Worm (Caenorhabditis elegans) whole organism, L3 larva: Measurements from ENCODE around the gene str-78.

Source experiments
- R02D3.7 ChIP-seq: fragments of 150-350 bp; optimal IDR thresholded peaks from 2 replicates; lab custom pipeline; 2014; ENCODE audit warnings: missing biosample characterization, missing genetic modification characterization
- ZK546.5 ChIP-seq: sonication (generic microtip); optimal IDR thresholded peaks from 2 replicates; lab custom pipeline; 2017; ENCODE audit warnings: missing biosample characterization, missing genetic modification characterization
- aly-2 ChIP-seq: fragments of 150-350 bp; optimal IDR thresholded peaks from 2 replicates; lab custom pipeline; 2014; ENCODE audit warnings: missing biosample characterization, missing genetic modification characterization
- ama-1 ChIP-seq: fragments of 150-350 bp; optimal IDR thresholded peaks from 2 replicates; lab custom pipeline; 2018
- ceh-16 ChIP-seq: sonication (generic microtip); optimal IDR thresholded peaks from 2 replicates; lab custom pipeline; 2017; ENCODE audit warnings: missing biosample characterization, missing genetic modification characterization
- ceh-28 ChIP-seq: fragments of 150-350 bp; optimal IDR thresholded peaks from 2 replicates; lab custom pipeline; 2014; ENCODE audit warnings: missing biosample characterization, missing genetic modification reagents, missing genetic modification characterization
- ceh-82 ChIP-seq: fragments of 150-350 bp; optimal IDR thresholded peaks from 2 replicates; lab custom pipeline; 2014; ENCODE audit warnings: missing biosample characterization, missing genetic modification characterization
- ceh-9 ChIP-seq: sonication (generic microtip); optimal IDR thresholded peaks from 2 replicates; lab custom pipeline; 2018; ENCODE audit warnings: missing biosample characterization, missing genetic modification characterization
- daf-12 ChIP-seq: fragments of 150-350 bp; optimal IDR thresholded peaks from 2 replicates; lab custom pipeline; 2014; ENCODE audit warnings: missing biosample characterization, missing genetic modification reagents, missing genetic modification characterization
- egl-27 ChIP-seq: sonication (generic microtip); optimal IDR thresholded peaks from 4 replicates; lab custom pipeline; 2017; ENCODE audit warnings: missing biosample characterization, missing genetic modification reagents, missing genetic modification characterization
- egl-5 ChIP-seq: fragments of 150-350 bp; optimal IDR thresholded peaks from 2 replicates; lab custom pipeline; 2017; ENCODE audit warnings: missing biosample characterization, missing genetic modification reagents, missing genetic modification characterization, inconsistent platforms
- elt-2 ChIP-seq: sonication (generic microtip); optimal IDR thresholded peaks from 2 replicates; lab custom pipeline; 2016; ENCODE audit warnings: missing genetic modification reagents, mild to moderate bottlenecking, missing genetic modification characterization, missing compliant biosample characterization
- elt-3 ChIP-seq, 3 experiments: fragments of 150-350 bp in 1 of 3; sonication (generic microtip) in 2 of 3; optimal IDR thresholded peaks; 2 replicates in 2 of 3; 4 replicates in 1 of 3; lab custom pipeline; 2014 to 2017; ENCODE audit warnings: missing biosample characterization in 3 of 3, missing genetic modification characterization in 3 of 3
- fkh-10 ChIP-seq: sonication (generic microtip); optimal IDR thresholded peaks from 2 replicates; lab custom pipeline; 2017; ENCODE audit warnings: missing biosample characterization, missing genetic modification reagents, missing genetic modification characterization
- fos-1 ChIP-seq: fragments of 150-350 bp; optimal IDR thresholded peaks from 2 replicates; lab custom pipeline; 2014; ENCODE audit warnings: missing biosample characterization, missing genetic modification characterization
- hmg-11 ChIP-seq: sonication (generic microtip); optimal IDR thresholded peaks from 2 replicates; lab custom pipeline; 2016; ENCODE audit warnings: missing genetic modification characterization, missing compliant biosample characterization
- jun-1 ChIP-seq: fragments of 150-350 bp; optimal IDR thresholded peaks from 2 replicates; lab custom pipeline; 2014; ENCODE audit warnings: missing biosample characterization, missing genetic modification reagents, missing genetic modification characterization
- lin-15B ChIP-seq: fragments of 150-350 bp; optimal IDR thresholded peaks from 2 replicates; lab custom pipeline; 2014; ENCODE audit warnings: missing biosample characterization, missing genetic modification characterization
- lsy-12 ChIP-seq: sonication (generic microtip); optimal IDR thresholded peaks from 2 replicates; lab custom pipeline; 2016; ENCODE audit warnings: mild to moderate bottlenecking, missing genetic modification characterization, missing compliant biosample characterization
- mdl-1 ChIP-seq: fragments of 150-350 bp; optimal IDR thresholded peaks from 2 replicates; lab custom pipeline; 2014; ENCODE audit warnings: missing biosample characterization, missing genetic modification characterization
- mml-1 ChIP-seq: fragments of 150-350 bp; sonication (generic microtip); optimal IDR thresholded peaks from 3 replicates; lab custom pipeline; 2014; ENCODE audit warnings: missing biosample characterization, missing genetic modification characterization
- nfya-1 ChIP-seq: sonication (generic microtip); optimal IDR thresholded peaks from 2 replicates; lab custom pipeline; 2017; ENCODE audit warnings: missing genetic modification characterization, mild to moderate bottlenecking, missing compliant biosample characterization, antibody characterized with exemption, moderate library complexity; ENCODE audit not compliant: insufficient read depth
- nhr-11 ChIP-seq: fragments of 150-350 bp; optimal IDR thresholded peaks from 2 replicates; lab custom pipeline; 2014; ENCODE audit warnings: missing biosample characterization, missing genetic modification characterization
- nhr-12 ChIP-seq: fragments of 150-350 bp; optimal IDR thresholded peaks from 2 replicates; lab custom pipeline; 2014; ENCODE audit warnings: missing biosample characterization, missing genetic modification characterization
- nhr-25 ChIP-seq: sonication (generic microtip); optimal IDR thresholded peaks from 2 replicates; lab custom pipeline; 2017; ENCODE audit warnings: missing biosample characterization, missing genetic modification characterization
- nhr-28 ChIP-seq: fragments of 150-350 bp; optimal IDR thresholded peaks from 2 replicates; lab custom pipeline; 2014; ENCODE audit warnings: missing biosample characterization, missing genetic modification characterization
- nhr-43 ChIP-seq: sonication (generic microtip); optimal IDR thresholded peaks from 2 replicates; lab custom pipeline; 2016; ENCODE audit warnings: mild to moderate bottlenecking, missing genetic modification characterization, missing compliant biosample characterization; ENCODE audit not compliant: poor library complexity, severe bottlenecking
- nhr-67 ChIP-seq: fragments of 150-350 bp; optimal IDR thresholded peaks from 2 replicates; lab custom pipeline; 2014; ENCODE audit warnings: missing biosample characterization, missing genetic modification characterization
- pha-4 ChIP-seq: fragments of 150-350 bp; optimal IDR thresholded peaks from 2 replicates; lab custom pipeline; 2014; ENCODE audit warnings: missing biosample characterization, missing genetic modification reagents, missing genetic modification characterization
- pqm-1 ChIP-seq: fragments of 150-350 bp; optimal IDR thresholded peaks from 2 replicates; lab custom pipeline; 2017; ENCODE audit warnings: missing biosample characterization, missing genetic modification characterization, inconsistent platforms
- sea-2 ChIP-seq: fragments of 150-350 bp; sonication (generic microtip); optimal IDR thresholded peaks from 4 replicates; lab custom pipeline; 2014; ENCODE audit warnings: missing biosample characterization, missing genetic modification reagents, missing genetic modification characterization
- snpc-4 ChIP-seq: fragments of 150-350 bp; optimal IDR thresholded peaks from 2 replicates; lab custom pipeline; 2014; ENCODE audit warnings: missing biosample characterization, missing genetic modification characterization
- unc-39 ChIP-seq: sonication (generic microtip); optimal IDR thresholded peaks from 4 replicates; lab custom pipeline; 2017; ENCODE audit warnings: missing biosample characterization, missing genetic modification characterization
- unc-62 ChIP-seq: fragments of 150-350 bp; sonication (generic microtip); optimal IDR thresholded peaks from 4 replicates; lab custom pipeline; 2014; ENCODE audit warnings: missing biosample characterization, missing genetic modification reagents, missing genetic modification characterization
- zag-1 ChIP-seq: fragments of 150-350 bp; optimal IDR thresholded peaks from 2 replicates; lab custom pipeline; 2014; ENCODE audit warnings: missing biosample characterization, missing genetic modification characterization
- ztf-11 ChIP-seq: fragments of 150-350 bp; optimal IDR thresholded peaks from 2 replicates; lab custom pipeline; 2014; ENCODE audit warnings: missing biosample characterization, missing genetic modification characterization
- ztf-4 ChIP-seq: fragments of 150-350 bp; optimal IDR thresholded peaks from 2 replicates; lab custom pipeline; 2014; ENCODE audit warnings: missing biosample characterization, missing genetic modification characterization

str-78 gene

DNA sequence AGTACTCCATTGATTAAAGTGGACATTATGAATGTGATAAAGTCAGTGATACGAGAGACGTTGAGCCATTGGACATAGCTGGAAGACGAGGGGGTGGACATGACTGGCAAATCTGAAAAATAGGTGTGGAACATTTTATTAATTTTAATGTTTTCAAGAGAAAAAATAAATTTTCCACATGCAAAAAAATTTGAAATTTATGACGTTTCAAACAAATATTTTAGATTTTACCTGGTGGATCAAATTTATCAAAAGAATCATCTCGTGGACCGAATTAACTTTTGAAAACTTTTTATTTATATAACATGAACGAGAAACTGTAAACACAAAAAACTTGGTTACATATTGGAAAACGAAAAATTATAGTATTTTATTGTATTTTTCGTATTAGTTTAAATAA lies at the start of gene str-78:
TSS of gene str-78 (minus strand) at position 101 of the 400 bp plus-strand sequence.
- TF ChIP-seq egl-5 (tag; lab: Kevin White, UChicago) (no peak), egl-27 (no peak), aly-2 (tag; lab: Kevin White, UChicago) (no peak), unc-62 (GFP tag; lab: Kevin White, UChicago) (no peak), elt-2 (tag; lab: Kevin White, UChicago) (no peak), ceh-9 (no peak), R02D3.7 (tag; lab: Kevin White, UChicago) (no peak), lin-15B (no peak), unc-39 (tag; lab: Kevin White, UChicago) (no peak), nhr-12 (no peak), ceh-16 (tag; lab: Kevin White, UChicago) (no peak), pha-4 (tag; lab: Kevin White, UChicago) (no peak)

DNA sequence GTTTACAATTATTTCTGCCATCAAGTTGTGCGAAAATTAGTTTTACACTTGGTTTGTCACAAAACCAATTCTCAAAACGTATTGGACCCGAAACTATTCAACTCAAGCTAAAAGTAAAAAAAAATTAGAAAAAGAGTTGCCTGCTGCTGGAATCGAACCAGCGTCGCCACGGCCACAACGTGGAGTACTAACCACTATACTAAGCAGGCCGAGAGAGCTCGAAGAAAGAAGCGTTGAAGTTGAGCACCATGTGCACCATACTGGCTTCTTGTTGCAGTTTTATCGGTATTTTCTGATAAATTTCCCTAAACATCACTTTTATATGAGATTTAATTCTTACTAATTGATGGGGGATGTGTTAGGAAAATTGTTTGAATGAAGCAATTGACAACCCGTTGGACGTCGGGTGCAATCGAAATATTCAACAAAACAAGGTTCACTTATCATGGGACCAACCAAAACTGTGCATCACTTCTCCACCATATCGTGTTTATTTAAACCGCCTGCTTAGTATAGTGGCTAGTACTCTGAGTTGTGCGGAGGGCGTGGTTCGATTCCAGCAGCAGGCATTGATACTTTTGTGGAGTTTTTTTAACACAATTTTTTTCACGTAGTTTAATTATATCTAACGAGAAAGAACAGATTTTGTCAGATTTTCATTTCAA lies 40.6 kb upstream of the str-78 start:
- peak; percentile 12 for TF ChIP-seq elt-2 (tag; lab: Kevin White, UChicago)
- TF ChIP-seq unc-39 (tag; lab: Kevin White, UChicago), result no peak
- no peak for TF ChIP-seq lin-15B

- TF ChIP-seq mml-1 (tag; lab: Kevin White, UChicago), result no peak
- no peak for TF ChIP-seq nhr-28 (tag; lab: Kevin White, UChicago)
- TF ChIP-seq nhr-43 (tag; lab: Kevin White, UChicago), result no peak
- TF ChIP-seq ZK546.5, result no peak
- TF ChIP-seq elt-3 (tag; optimal IDR thresholded peaks at IDR 0.05; lab: Kevin White, UChicago), result no peak
- no peak for TF ChIP-seq zag-1 (tag; lab: Kevin White, UChicago)
- TF ChIP-seq nhr-11 (tag; lab: Kevin White, UChicago), result no peak
- TF ChIP-seq lsy-12 (tag; lab: Kevin White, UChicago), result no peak
- no peak for TF ChIP-seq jun-1 (tag; lab: Kevin White, UChicago)
- no peak for TF ChIP-seq nfya-1 (tag; lab: Kevin White, UChicago)
- no peak for TF ChIP-seq hmg-11 (tag; lab: Kevin White, UChicago)
- no peak for TF ChIP-seq pqm-1 (tag; lab: Kevin White, UChicago)
These were observed 32.6 kb upstream of the str-78 start, which contains the start of gene srd-23 for ce11 chrIV:15179615-15180014. TSS of gene srd-23 (plus strand) at chrIV:15179915.

DNA sequence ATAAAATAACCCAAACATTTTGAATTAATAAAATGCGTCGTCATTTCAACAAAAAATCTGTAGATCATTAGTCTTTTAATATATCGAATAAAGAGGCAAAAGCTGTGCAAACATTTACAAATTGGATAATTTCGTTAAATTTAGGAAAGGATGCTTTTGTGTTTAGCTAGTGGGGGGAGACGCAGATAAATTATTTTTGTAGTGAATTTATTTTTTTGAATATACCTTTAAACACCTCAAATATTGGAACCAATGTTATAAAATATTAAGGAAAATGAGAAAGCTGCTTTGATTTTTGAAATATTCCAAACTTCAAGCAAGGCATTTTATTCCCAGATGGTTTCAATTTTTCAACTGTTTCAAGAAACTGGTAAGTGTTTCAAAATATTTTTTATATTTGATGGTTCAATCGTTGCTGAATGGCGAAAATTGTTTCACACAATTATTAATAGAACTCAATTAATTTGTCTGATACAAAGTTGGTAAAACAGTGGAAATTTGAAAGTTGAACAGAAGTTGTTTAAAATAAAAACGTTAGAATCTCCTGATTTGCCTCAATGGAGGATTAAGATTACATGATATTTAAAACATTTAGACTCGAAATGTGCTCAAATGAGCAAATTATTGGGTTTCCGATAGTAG lies 28.6 kb upstream of the str-78 start, which contains the start of gene Y40H7A.4:
TSS of gene Y40H7A.4 (minus strand) at position 51 of the 642 bp plus-strand sequence.
- TF ChIP-seq nhr-25 (tag; lab: Kevin White, UChicago), result no peak
- TF ChIP-seq ceh-9, result no peak
- TF ChIP-seq nhr-43 (tag; lab: Kevin White, UChicago), result no peak
- TF ChIP-seq ceh-28 (tag; lab: Kevin White, UChicago), result no peak
- no peak for TF ChIP-seq nhr-67 (tag; lab: Kevin White, UChicago)
- no peak for TF ChIP-seq pqm-1 (tag; lab: Kevin White, UChicago)
- TF ChIP-seq daf-12, result no peak
- no peak for TF ChIP-seq ztf-11 (tag; lab: Kevin White, UChicago)
- TF ChIP-seq fkh-10 (GFP tag; lab: Kevin White, UChicago), result no peak
- no peak for TF ChIP-seq mdl-1 (tag; lab: Kevin White, UChicago)
- TF ChIP-seq ama-1 (lab: Kevin White, UChicago), result no peak
- TF ChIP-seq aly-2 (tag; lab: Kevin White, UChicago), result no peak
- no peak for TF ChIP-seq elt-2 (tag; lab: Kevin White, UChicago)
- no peak for TF ChIP-seq ceh-16 (tag; lab: Kevin White, UChicago)

DNA sequence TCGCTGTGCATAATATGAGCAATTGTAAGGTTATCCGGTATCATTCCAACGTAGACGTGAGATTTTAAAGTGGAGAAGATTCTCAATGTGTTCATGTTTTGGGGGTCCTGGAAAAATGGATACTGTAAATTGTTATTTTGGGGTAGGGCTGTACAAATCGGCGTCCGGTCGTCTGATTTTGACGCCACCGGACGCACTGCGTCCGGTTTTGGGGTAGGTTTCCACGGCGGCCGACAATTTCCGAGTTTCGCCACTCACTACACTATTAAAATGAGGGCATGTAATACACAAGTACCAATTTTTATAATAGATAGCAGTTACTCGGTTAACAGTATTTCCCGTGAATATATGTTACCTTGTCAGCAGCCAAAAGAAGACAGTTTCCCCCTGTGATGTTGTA lies 21.4 kb upstream of the str-78 start:
- TF ChIP-seq zag-1 (tag; lab: Kevin White, UChicago), result no peak
- no peak for TF ChIP-seq aly-2 (tag; lab: Kevin White, UChicago)
- TF ChIP-seq jun-1 (tag; lab: Kevin White, UChicago), result no peak
- TF ChIP-seq ztf-4 (tag; lab: Kevin White, UChicago), result no peak
- TF ChIP-seq sea-2 (GFP tag; lab: Kevin White, UChicago), result no peak
- no peak for TF ChIP-seq nhr-25 (tag; lab: Kevin White, UChicago)
- no peak for TF ChIP-seq nhr-28 (tag; lab: Kevin White, UChicago)
- TF ChIP-seq unc-39 (tag; lab: Kevin White, UChicago), result no peak
- TF ChIP-seq egl-27, result no peak
- TF ChIP-seq nhr-43 (tag; lab: Kevin White, UChicago), result no peak
- no peak for TF ChIP-seq snpc-4
- no peak for TF ChIP-seq nhr-11 (tag; lab: Kevin White, UChicago)
- TF ChIP-seq pha-4 (tag; lab: Kevin White, UChicago), result no peak
- no peak for TF ChIP-seq elt-2 (tag; lab: Kevin White, UChicago)
- no peak for TF ChIP-seq mdl-1 (tag; lab: Kevin White, UChicago)
- no peak for TF ChIP-seq fos-1
- TF ChIP-seq unc-62 (GFP tag; lab: Kevin White, UChicago), result no peak
- no peak for TF ChIP-seq hmg-11 (tag; lab: Kevin White, UChicago)
- no peak for TF ChIP-seq elt-3 (tag; optimal IDR thresholded peaks at IDR 0.05; lab: Kevin White, UChicago)
- TF ChIP-seq ceh-82 (tag; lab: Kevin White, UChicago), result no peak
